Fruit fly (Drosophila melanogaster) whole organism, embryonic: ENCODE data around the gene PK2-R2.
A peak's percentile ranks its signal among the peaks of the same experiment; 100 is the strongest.

Experiments used
- Atf6 ChIP-seq: fragments of 200-800 bp; sonication (Bioruptor generic); IDR thresholded peaks from 2 replicates; pipeline ENCODE4 v1.3.6; 2022; ENCODE audit warnings: missing biosample characterization, missing genetic modification characterization
- CG10209 ChIP-seq: fragments of 200-800 bp; sonication (Bioruptor generic); optimal IDR thresholded peaks from 3 replicates; lab custom pipeline; 2017; ENCODE audit warnings: missing biosample characterization, mild to moderate bottlenecking, missing genetic modification characterization, missing genetic modification reagents
- CG10366 ChIP-seq: fragments of 200-800 bp; sonication (Bioruptor generic); IDR thresholded peaks from 2 replicates; pipeline ENCODE4 v1.3.6; 2022; ENCODE audit warnings: missing biosample characterization, missing genetic modification characterization
- CG12744 ChIP-seq: fragments of 200-800 bp; sonication (Bioruptor generic); optimal IDR thresholded peaks from 2 replicates; lab custom pipeline; 2016; ENCODE audit warnings: missing biosample characterization, missing genetic modification characterization
- CG12769 ChIP-seq: fragments of 200-800 bp; sonication (Bioruptor generic); optimal IDR thresholded peaks from 2 replicates; lab custom pipeline; 2019; ENCODE audit warnings: missing biosample characterization, mild to moderate bottlenecking, missing genetic modification characterization, moderate library complexity
- CG12942 ChIP-seq: fragments of 200-800 bp; sonication (Bioruptor generic); optimal IDR thresholded peaks from 3 replicates; lab custom pipeline; 2016; ENCODE audit warnings: missing biosample characterization, missing genetic modification characterization
- CG13424 ChIP-seq: fragments of 200-800 bp; sonication (Bioruptor generic); optimal IDR thresholded peaks from 2 replicates; lab custom pipeline; 2019; ENCODE audit warnings: missing biosample characterization, mild to moderate bottlenecking, missing genetic modification characterization, moderate library complexity
- CG14441 ChIP-seq: fragments of 200-800 bp; sonication (Bioruptor generic); IDR thresholded peaks from 2 replicates; pipeline ENCODE4 v1.3.6; 2022; ENCODE audit warnings: missing biosample characterization, missing genetic modification characterization
- CG15269 ChIP-seq: fragments of 200-800 bp; sonication (Bioruptor generic); optimal IDR thresholded peaks from 2 replicates; lab custom pipeline; 2018; ENCODE audit warnings: missing biosample characterization, mild to moderate bottlenecking, missing genetic modification characterization, moderate library complexity
- CG15514 ChIP-seq: fragments of 200-800 bp; sonication (Bioruptor generic); optimal IDR thresholded peaks from 3 replicates; lab custom pipeline; 2017; ENCODE audit warnings: missing biosample characterization, missing genetic modification characterization, mild to moderate bottlenecking, moderate library complexity, missing genetic modification reagents
- CG18262 ChIP-seq: fragments of 200-800 bp; optimal IDR thresholded peaks from 3 replicates; lab custom pipeline; 2019; ENCODE audit warnings: missing biosample characterization, mild to moderate bottlenecking, missing genetic modification characterization, moderate library complexity
- CG30403 ChIP-seq: fragments of 200-800 bp; sonication (Bioruptor generic); optimal IDR thresholded peaks from 3 replicates; lab custom pipeline; 2016; ENCODE audit warnings: missing biosample characterization, missing genetic modification characterization
- CG31224 ChIP-seq: fragments of 200-800 bp; sonication (Bioruptor generic); IDR thresholded peaks from 2 replicates; pipeline ENCODE4 v1.3.6; 2022; ENCODE audit warnings: missing biosample characterization, missing genetic modification characterization
- CG3163 ChIP-seq: fragments of 200-800 bp; sonication (Bioruptor generic); optimal IDR thresholded peaks from 3 replicates; lab custom pipeline; 2016; ENCODE audit warnings: missing biosample characterization, missing genetic modification characterization
- CG4328 ChIP-seq: fragments of 200-800 bp; sonication (Bioruptor generic); optimal IDR thresholded peaks from 3 replicates; lab custom pipeline; 2017; ENCODE audit warnings: missing biosample characterization, missing genetic modification reagents, missing genetic modification characterization
- CG4404 ChIP-seq: fragments of 200-800 bp; sonication (Bioruptor generic); IDR thresholded peaks from 2 replicates; pipeline ENCODE4 v1.3.6; 2022; ENCODE audit warnings: missing biosample characterization, missing genetic modification characterization
- CG6654 ChIP-seq: fragments of 200-800 bp; sonication (Bioruptor generic); optimal IDR thresholded peaks from 2 replicates; lab custom pipeline; 2017; ENCODE audit warnings: missing biosample characterization, mild to moderate bottlenecking, missing genetic modification characterization
- CG7786 ChIP-seq: fragments of 200-800 bp; sonication (Bioruptor generic); optimal IDR thresholded peaks from 2 replicates; lab custom pipeline; 2016; ENCODE audit warnings: missing biosample characterization, missing genetic modification characterization
- CG7963 ChIP-seq: fragments of 200-800 bp; sonication (Bioruptor generic); IDR thresholded peaks from 3 replicates; pipeline ENCODE4 v1.3.6; 2022; ENCODE audit warnings: missing biosample characterization, missing genetic modification characterization; ENCODE audit not compliant: partially characterized antibody
- CG9609 ChIP-seq: fragments of 200-800 bp; sonication (Bioruptor generic); optimal IDR thresholded peaks from 3 replicates; lab custom pipeline; 2016; ENCODE audit warnings: missing biosample characterization, missing genetic modification characterization
- D19A ChIP-seq: fragments of 200-800 bp; optimal IDR thresholded peaks from 3 replicates; lab custom pipeline; 2019; ENCODE audit warnings: missing biosample characterization, mild to moderate bottlenecking, missing genetic modification characterization, moderate library complexity
- Dad ChIP-seq: fragments of 200-800 bp; sonication (Bioruptor generic); optimal IDR thresholded peaks from 3 replicates; lab custom pipeline; 2016; ENCODE audit warnings: missing biosample characterization, missing genetic modification characterization
- Deaf1 ChIP-seq: fragments of 200-800 bp; optimal IDR thresholded peaks from 3 replicates; lab custom pipeline; 2019; ENCODE audit warnings: missing biosample characterization, mild to moderate bottlenecking, missing genetic modification characterization, moderate library complexity
- Gsc ChIP-seq: fragments of 200-800 bp; sonication (Bioruptor generic); IDR thresholded peaks from 2 replicates; pipeline ENCODE4 v1.3.6; 2022; ENCODE audit warnings: missing biosample characterization, missing genetic modification characterization
- H2.0 ChIP-seq: fragments of 200-800 bp; sonication (Bioruptor generic); IDR thresholded peaks from 2 replicates; pipeline ENCODE4 v1.3.6; 2022; ENCODE audit warnings: missing biosample characterization, missing genetic modification characterization
- MBD-R2 ChIP-seq: fragments of 200-800 bp; sonication (Bioruptor generic); IDR thresholded peaks from 2 replicates; pipeline ENCODE4 v1.3.6; 2022; ENCODE audit warnings: missing biosample characterization, missing genetic modification characterization
- Med ChIP-seq: fragments of 200-800 bp; sonication (Bioruptor generic); peaks from one replicate; lab custom pipeline; 2016; ENCODE audit warnings: missing biosample characterization, missing genetic modification characterization, mild to moderate bottlenecking, inconsistent platforms, moderate library complexity
- PHDP ChIP-seq: fragments of 200-800 bp; sonication (Bioruptor generic); optimal IDR thresholded peaks from 3 replicates; lab custom pipeline; 2018; ENCODE audit warnings: missing biosample characterization, mild to moderate bottlenecking, missing genetic modification characterization, moderate library complexity
- Sry-β ChIP-seq: fragments of 200-800 bp; sonication (Bioruptor generic); optimal IDR thresholded peaks from 2 replicates; lab custom pipeline; 2018; ENCODE audit warnings: missing biosample characterization, mild to moderate bottlenecking, missing genetic modification characterization, moderate library complexity
- Sry-δ ChIP-seq: fragments of 200-800 bp; sonication (Bioruptor generic); optimal IDR thresholded peaks from 2 replicates; lab custom pipeline; 2016; ENCODE audit warnings: missing biosample characterization, missing genetic modification characterization
- ato ChIP-seq: fragments of 200-800 bp; sonication (Bioruptor generic); IDR thresholded peaks from 2 replicates; pipeline ENCODE4 v1.3.6; 2022; ENCODE audit warnings: missing biosample characterization, missing genetic modification characterization; ENCODE audit not compliant: partially characterized antibody
- bbx ChIP-seq: fragments of 200-800 bp; sonication (Bioruptor generic); IDR thresholded peaks from 2 replicates; pipeline ENCODE4 v1.3.6; 2022; ENCODE audit warnings: missing biosample characterization, missing genetic modification characterization; ENCODE audit not compliant: partially characterized antibody
- chn ChIP-seq: fragments of 200-800 bp; sonication (Bioruptor generic); optimal IDR thresholded peaks from 2 replicates; lab custom pipeline; 2016; ENCODE audit warnings: missing biosample characterization, missing genetic modification characterization
- dan ChIP-seq: fragments of 200-800 bp; sonication (Bioruptor generic); IDR thresholded peaks from 2 replicates; pipeline ENCODE4 v1.3.6; 2022; ENCODE audit warnings: missing biosample characterization, missing genetic modification characterization
- dpn ChIP-seq, 2 experiments: fragments of 200-800 bp; sonication (Bioruptor generic); optimal IDR thresholded peaks; 3 replicates each; lab custom pipeline; 2016; ENCODE audit warnings: missing biosample characterization in 2 of 2, missing genetic modification characterization in 2 of 2
- emc ChIP-seq: fragments of 200-800 bp; sonication (Bioruptor generic); optimal IDR thresholded peaks from 2 replicates; lab custom pipeline; 2016; ENCODE audit warnings: missing biosample characterization, missing genetic modification characterization
- en ChIP-seq: fragments of 200-800 bp; sonication (Bioruptor generic); optimal IDR thresholded peaks from 2 replicates; lab custom pipeline; 2016; ENCODE audit warnings: missing biosample characterization, missing genetic modification characterization
- gfzf ChIP-seq: fragments of 200-800 bp; sonication (Bioruptor generic); optimal IDR thresholded peaks from 2 replicates; lab custom pipeline; 2016; ENCODE audit warnings: missing biosample characterization, mild to moderate bottlenecking, missing genetic modification characterization, moderate library complexity
- gro ChIP-seq: fragments of 200-800 bp; sonication (Bioruptor generic); optimal IDR thresholded peaks from 2 replicates; lab custom pipeline; 2016; ENCODE audit warnings: missing biosample characterization, missing genetic modification characterization
- odd ChIP-seq: fragments of 200-800 bp; sonication (Bioruptor generic); optimal IDR thresholded peaks from 2 replicates; lab custom pipeline; 2017; ENCODE audit warnings: missing biosample characterization, mild to moderate bottlenecking, missing genetic modification characterization
- salm ChIP-seq: fragments of 200-800 bp; sonication (Bioruptor generic); optimal IDR thresholded peaks from 2 replicates; lab custom pipeline; 2018; ENCODE audit warnings: missing biosample characterization, mild to moderate bottlenecking, missing genetic modification characterization
- scrt ChIP-seq: fragments of 200-800 bp; sonication (Bioruptor generic); optimal IDR thresholded peaks from 2 replicates; lab custom pipeline; 2018; ENCODE audit warnings: missing biosample characterization, mild to moderate bottlenecking, missing genetic modification characterization, moderate library complexity
- sob ChIP-seq: fragments of 200-800 bp; sonication (Bioruptor generic); IDR thresholded peaks from 2 replicates; pipeline ENCODE4 v1.3.6; 2022; ENCODE audit warnings: missing biosample characterization, missing genetic modification characterization
- stwl ChIP-seq: fragments of 200-800 bp; sonication (Bioruptor generic); optimal IDR thresholded peaks from 3 replicates; lab custom pipeline; 2018; ENCODE audit warnings: missing biosample characterization, mild to moderate bottlenecking, missing genetic modification characterization, moderate library complexity
- tgo ChIP-seq: fragments of 200-800 bp; sonication (Bioruptor generic); IDR thresholded peaks from 3 replicates; pipeline ENCODE4 v1.3.6; 2022; ENCODE audit warnings: missing biosample characterization, missing genetic modification characterization
- toy ChIP-seq: fragments of 200-800 bp; sonication (Bioruptor generic); IDR thresholded peaks from 2 replicates; pipeline ENCODE4 v1.3.6; 2022; ENCODE audit warnings: missing biosample characterization, missing genetic modification characterization
- wek ChIP-seq: fragments of 200-800 bp; sonication (Bioruptor generic); optimal IDR thresholded peaks from 3 replicates; lab custom pipeline; 2018; ENCODE audit warnings: missing biosample characterization, mild to moderate bottlenecking, missing genetic modification characterization, moderate library complexity
- yki ChIP-seq: fragments of >200 bp; optimal IDR thresholded peaks from 3 replicates; lab custom pipeline; 2018
- z ChIP-seq: fragments of 200-800 bp; sonication (Bioruptor generic); IDR thresholded peaks from 3 replicates; pipeline ENCODE4 v1.3.6; 2022; ENCODE audit warnings: missing biosample characterization, missing genetic modification characterization
- zen ChIP-seq: fragments of 200-800 bp; sonication (Bioruptor generic); optimal IDR thresholded peaks from 3 replicates; lab custom pipeline; 2018; ENCODE audit warnings: missing biosample characterization, mild to moderate bottlenecking, missing genetic modification characterization, moderate library complexity

Gene PK2-R2

dm6 chr3R:13381744-13382435 lies 47.9 kb upstream of the PK2-R2 start, which contains the start of the genes mRpS21 and Droj2 (continued):
- TF ChIP-seq salm (tag; lab: Kevin White, UChicago) (peak; percentile 41), bbx (GFP tag; lab: Robert Waterston, UW) (peak; percentile 20; the same call in 1 of the 2 replicates), gfzf (peak; percentile 90), CG4328 (GFP tag; lab: Kevin White, UChicago) (peak; percentile 21), Med (GFP tag; lab: Kevin White, UChicago) (peak; percentile 86), Dad (GFP tag; lab: Kevin White, UChicago) (peak; percentile 42), CG18262 (tag; lab: Kevin White, UChicago) (peak; percentile 48), CG15514 (peak; percentile 98), ato (GFP tag; lab: Robert Waterston, UW) (no peak), gro (GFP tag; lab: Kevin White, UChicago) (no peak), CG12744 (GFP tag; lab: Kevin White, UChicago) (peak; percentile 9), MBD-R2 (GFP tag; lab: Robert Waterston, UW) (peak; percentile 88), Deaf1 (tag; lab: Kevin White, UChicago) (peak; percentile 21), CG10366 (GFP tag; lab: Robert Waterston, UW) (peak; percentile 11; the same call in 1 of the 2 replicates), en (GFP tag; lab: Kevin White, UChicago) (no peak), zen (tag; lab: Kevin White, UChicago) (peak; percentile 79), CG3163 (GFP tag; lab: Kevin White, UChicago) (no peak), Gsc (no peak), H2.0 (GFP tag; lab: Robert Waterston, UW) (no peak), CG12769 (tag; lab: Kevin White, UChicago) (peak; percentile 55), Atf6 (peak; percentile 46; the same call in 1 of the 2 replicates), CG12942 (GFP tag; lab: Kevin White, UChicago) (peak; percentile 5), emc (GFP tag; lab: Kevin White, UChicago) (no peak), sob (peak; percentile 59), Sry-β (GFP tag; lab: Kevin White, UChicago) (no peak), stwl (tag; lab: Kevin White, UChicago) (peak; percentile 84), CG14441 (GFP tag; lab: Robert Waterston, UW) (peak; percentile 14; the same call in 1 of the 2 replicates), dpn (GFP tag; optimal IDR thresholded peaks at IDR 0.05; lab: Kevin White, UChicago) (peak; percentile 50 to 52), odd (peak; percentile 37), CG6654 (GFP tag; lab: Kevin White, UChicago) (no peak), CG13424 (peak; percentile 78), tgo (0 out of 3 replicates have a peak, but pooled peaks have one; percentile 17), CG9609 (GFP tag; lab: Kevin White, UChicago) (peak; percentile 12), CG30403 (GFP tag; lab: Kevin White, UChicago) (peak; percentile 70), CG7786 (peak; percentile 2), PHDP (tag; lab: Kevin White, UChicago) (peak; percentile 67), scrt (GFP tag; lab: Kevin White, UChicago) (peak; percentile 39), toy (GFP tag; lab: Robert Waterston, UW) (no peak), wek (GFP tag; lab: Kevin White, UChicago) (peak; percentile 0), CG15269 (tag; lab: Kevin White, UChicago) (peak; percentile 46), z (GFP tag; lab: Robert Waterston, UW) (no peak), chn (GFP tag; lab: Kevin White, UChicago) (peak; percentile 18), CG31224 (peak; percentile 35; the same call in 1 of the 2 replicates), CG10209 (GFP tag; lab: Kevin White, UChicago) (peak; percentile 22), dan (GFP tag; lab: Robert Waterston, UW) (no peak), D19A (tag; lab: Kevin White, UChicago) (peak; percentile 20), Sry-δ (GFP tag; lab: Kevin White, UChicago) (peak; percentile 41), CG7963 (GFP tag; lab: Robert Waterston, UW) (no peak), CG4404 (no peak), yki (lab: Kevin White, UChicago) (no peak)
